Fruit fly (Drosophila melanogaster) whole organism: Measurements from ENCODE around the gene crok.

Experiments used
- pan ChIP-seq: fragments of >200 bp; optimal IDR thresholded peaks from 2 replicates; lab custom pipeline; 2017
- usp ChIP-seq: fragments of >200 bp; optimal IDR thresholded peaks from 2 replicates; lab custom pipeline; 2017; ENCODE audit warnings: missing biosample characterization, missing genetic modification characterization, mixed read lengths

dm6 chr2L:12137708-12138107, 35.1 kb upstream of the crok start, which contains the start of gene Gr33a:
- TF ChIP-seq usp (GFP tag; lab: Kevin White, UChicago) (no peak), pan (lab: Kevin White, UChicago) (no peak)
